Fruit fly (Drosophila melanogaster) whole organism, prepupa: ENCODE measurements around the gene CG14982.

Source experiments
- CG10669 ChIP-seq: fragments of 200-800 bp; sonication (Bioruptor generic); optimal IDR thresholded peaks from 3 replicates; lab custom pipeline; 2018; ENCODE audit warnings: missing biosample characterization, mild to moderate bottlenecking, missing genetic modification characterization, moderate library complexity
- CG11294 ChIP-seq: fragments of 200-800 bp; sonication (Bioruptor generic); IDR thresholded peaks from 2 replicates; pipeline ENCODE4 v1.3.6; 2022; ENCODE audit warnings: missing biosample characterization, missing genetic modification characterization
- CG15336 ChIP-seq: fragments of 200-800 bp; sonication (Bioruptor generic); IDR thresholded peaks from 2 replicates; pipeline ENCODE4 v1.3.6; 2022; ENCODE audit warnings: missing biosample characterization, missing genetic modification characterization
- CG1621 ChIP-seq: fragments of 200-800 bp; sonication (Bioruptor generic); optimal IDR thresholded peaks from 3 replicates; lab custom pipeline; 2018; ENCODE audit warnings: missing biosample characterization, mild to moderate bottlenecking, missing genetic modification characterization
- CG16779 ChIP-seq: fragments of 200-800 bp; sonication (Bioruptor generic); optimal IDR thresholded peaks from 3 replicates; lab custom pipeline; 2017; ENCODE audit warnings: missing biosample characterization, mild to moderate bottlenecking, missing genetic modification characterization
- CG31627 ChIP-seq: fragments of 200-800 bp; sonication (Bioruptor generic); optimal IDR thresholded peaks from 3 replicates; lab custom pipeline; 2016; ENCODE audit warnings: missing biosample characterization, missing genetic modification characterization
- CG32006 ChIP-seq: fragments of 200-800 bp; sonication (Bioruptor generic); optimal IDR thresholded peaks from 3 replicates; lab custom pipeline; 2017; ENCODE audit warnings: missing biosample characterization, mild to moderate bottlenecking, missing genetic modification characterization
- CG6163 ChIP-seq: fragments of 200-800 bp; sonication (Bioruptor generic); IDR thresholded peaks from 3 replicates; pipeline ENCODE4 v1.3.6; 2022; ENCODE audit warnings: missing biosample characterization, missing genetic modification characterization
- CG6792 ChIP-seq: fragments of 200-800 bp; sonication (Bioruptor generic); optimal IDR thresholded peaks from 3 replicates; lab custom pipeline; 2016; ENCODE audit warnings: missing biosample characterization, missing genetic modification characterization
- CG6854 ChIP-seq: fragments of 200-800 bp; sonication (Bioruptor generic); optimal IDR thresholded peaks from 2 replicates; lab custom pipeline; 2017; ENCODE audit warnings: missing biosample characterization, mild to moderate bottlenecking, missing genetic modification characterization
- CG8119 ChIP-seq: fragments of 200-800 bp; sonication (Bioruptor generic); IDR thresholded peaks from 3 replicates; pipeline ENCODE4 v1.3.6; 2022; ENCODE audit warnings: missing biosample characterization, missing genetic modification characterization
- Eip75B ChIP-seq: fragments of 200-800 bp; sonication (Bioruptor generic); optimal IDR thresholded peaks from 3 replicates; lab custom pipeline; 2016; ENCODE audit warnings: missing biosample characterization, missing genetic modification characterization
- Eip78C ChIP-seq: fragments of 200-800 bp; sonication (Bioruptor generic); peaks from one replicate; lab custom pipeline; 2016; ENCODE audit warnings: missing biosample characterization, missing genetic modification characterization
- Ets21C ChIP-seq: fragments of 200-800 bp; sonication (Bioruptor generic); optimal IDR thresholded peaks from 3 replicates; lab custom pipeline; 2016; ENCODE audit warnings: missing biosample characterization, missing genetic modification characterization
- Hr39 ChIP-seq: fragments of 200-800 bp; sonication (Bioruptor generic); optimal IDR thresholded peaks from 2 replicates; lab custom pipeline; 2016; ENCODE audit warnings: missing biosample characterization, missing genetic modification characterization
- Hr4 ChIP-seq: fragments of 200-800 bp; sonication (Bioruptor generic); optimal IDR thresholded peaks from 3 replicates; lab custom pipeline; 2016; ENCODE audit warnings: missing biosample characterization, missing genetic modification characterization
- Lpt ChIP-seq: fragments of 200-800 bp; sonication (Bioruptor generic); optimal IDR thresholded peaks from 3 replicates; lab custom pipeline; 2016; ENCODE audit warnings: missing biosample characterization, missing genetic modification characterization
- Smox ChIP-seq: fragments of 200-800 bp; sonication (Bioruptor generic); optimal IDR thresholded peaks from 3 replicates; lab custom pipeline; 2016; ENCODE audit warnings: missing biosample characterization, missing genetic modification characterization
- Sox102F ChIP-seq: fragments of 200-800 bp; sonication (Bioruptor generic); optimal IDR thresholded peaks from 2 replicates; lab custom pipeline; 2016; ENCODE audit warnings: missing biosample characterization, mild to moderate bottlenecking, missing genetic modification characterization
- Sox14 ChIP-seq: fragments of 200-800 bp; sonication (Bioruptor generic); optimal IDR thresholded peaks from 3 replicates; lab custom pipeline; 2016; ENCODE audit warnings: missing biosample characterization, missing genetic modification characterization
- Sox15 ChIP-seq: fragments of 200-800 bp; sonication (Bioruptor generic); optimal IDR thresholded peaks from 3 replicates; lab custom pipeline; 2016; ENCODE audit warnings: missing biosample characterization, missing genetic modification characterization
- achi ChIP-seq: fragments of 200-800 bp; sonication (Bioruptor generic); optimal IDR thresholded peaks from 3 replicates; lab custom pipeline; 2016; ENCODE audit warnings: missing biosample characterization, missing genetic modification characterization
- cyc ChIP-seq: fragments of 200-800 bp; sonication (Bioruptor generic); optimal IDR thresholded peaks from 3 replicates; lab custom pipeline; 2016; ENCODE audit warnings: missing biosample characterization, missing genetic modification characterization
- dac ChIP-seq: fragments of 200-800 bp; sonication (Bioruptor generic); optimal IDR thresholded peaks from 2 replicates; lab custom pipeline; 2017; ENCODE audit warnings: missing biosample characterization, mild to moderate bottlenecking, missing genetic modification characterization
- eg ChIP-seq: fragments of 200-800 bp; sonication (Bioruptor generic); IDR thresholded peaks from 3 replicates; pipeline ENCODE4 v1.3.6; 2022; ENCODE audit warnings: missing biosample characterization, missing genetic modification characterization
- esn ChIP-seq: fragments of 200-800 bp; sonication (Bioruptor generic); optimal IDR thresholded peaks from 2 replicates; lab custom pipeline; 2016; ENCODE audit warnings: missing biosample characterization, mild to moderate bottlenecking, missing genetic modification characterization, moderate library complexity
- fd59A ChIP-seq: fragments of 200-800 bp; sonication (Bioruptor generic); optimal IDR thresholded peaks from 2 replicates; lab custom pipeline; 2017; ENCODE audit warnings: missing biosample characterization, mild to moderate bottlenecking, missing genetic modification characterization, missing genetic modification reagents
- fd85E ChIP-seq: fragments of 200-800 bp; sonication (Bioruptor generic); optimal IDR thresholded peaks from 3 replicates; lab custom pipeline; 2016; ENCODE audit warnings: missing biosample characterization, missing genetic modification characterization
- fkh ChIP-seq: fragments of 200-800 bp; sonication (Bioruptor generic); optimal IDR thresholded peaks from 3 replicates; lab custom pipeline; 2017; ENCODE audit warnings: missing biosample characterization, mild to moderate bottlenecking, missing genetic modification characterization, moderate library complexity
- net ChIP-seq: fragments of 200-800 bp; sonication (Bioruptor generic); optimal IDR thresholded peaks from 3 replicates; lab custom pipeline; 2016; ENCODE audit warnings: missing biosample characterization, missing genetic modification characterization
- pdm3 ChIP-seq: fragments of 200-800 bp; sonication (Bioruptor generic); optimal IDR thresholded peaks from 3 replicates; lab custom pipeline; 2016; ENCODE audit warnings: missing biosample characterization, missing genetic modification characterization
- svp ChIP-seq: fragments of 200-800 bp; sonication (Bioruptor generic); peaks from one replicate; lab custom pipeline; 2016; ENCODE audit warnings: missing biosample characterization, missing genetic modification characterization
- vri ChIP-seq: fragments of 200-800 bp; sonication (Bioruptor generic); optimal IDR thresholded peaks from 3 replicates; lab custom pipeline; 2016; ENCODE audit warnings: missing biosample characterization, mild to moderate bottlenecking, missing genetic modification characterization

Gene CG14982

DNA sequence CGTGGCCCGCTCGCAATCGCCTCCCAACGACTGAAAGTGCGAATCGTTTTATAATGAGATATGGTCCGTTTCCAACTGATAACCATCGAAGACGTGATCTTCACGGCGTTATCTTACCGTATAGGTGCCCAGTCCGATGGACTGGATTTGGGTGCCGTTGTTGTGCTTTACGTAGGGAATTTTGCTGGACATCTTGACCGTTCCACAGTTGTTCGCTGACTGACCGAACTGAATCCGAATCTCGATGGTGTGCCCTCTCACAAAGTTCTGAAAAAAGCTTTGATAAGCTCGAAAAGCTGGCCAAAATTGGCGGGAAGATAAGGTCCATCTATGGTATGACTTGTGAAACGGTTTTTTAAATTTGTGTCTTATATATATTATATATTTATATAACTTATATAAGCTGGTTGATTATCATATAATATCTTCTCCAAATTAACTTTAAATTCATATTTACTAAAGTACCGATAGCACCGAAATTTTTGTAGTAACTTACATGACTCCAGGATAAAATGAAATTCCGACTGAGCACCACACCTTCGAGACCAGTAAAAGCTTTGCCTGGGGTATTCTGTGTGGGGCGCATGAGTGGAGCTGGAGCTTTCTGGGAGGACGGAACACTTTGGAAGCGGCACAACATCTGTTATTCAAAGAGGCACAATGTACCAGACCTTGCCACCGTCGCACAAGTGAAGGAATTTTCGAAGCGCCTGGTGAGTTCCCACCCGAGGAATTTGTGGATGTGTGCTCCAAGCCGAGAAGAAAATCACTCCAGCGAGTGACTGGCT is at the start of gene CG14982, which contains the start of gene CG10863:
Gene CG14982, plus strand, starts transcription at position 470 of the 788 bp plus-strand sequence.
Gene CG10863, minus strand, starts transcription at position 225 of the 788 bp plus-strand sequence.
- TF ChIP-seq dac (no peak), svp (GFP tag; lab: Kevin White, UChicago) (peak; percentile 97), Sox102F (GFP tag; lab: Kevin White, UChicago) (no peak), esn (GFP tag; lab: Kevin White, UChicago) (peak; percentile 20), Eip78C (GFP tag; lab: Kevin White, UChicago) (peak; percentile 69), eg (GFP tag; lab: Robert Waterston, UW) (peak; percentile 25; the same call in 1 of the 3 replicates), CG1621 (tag; lab: Kevin White, UChicago) (no peak), CG15336 (GFP tag; lab: Robert Waterston, UW) (no peak), fd85E (GFP tag; lab: Kevin White, UChicago) (no peak), vri (GFP tag; lab: Kevin White, UChicago) (peak; percentile 40), CG32006 (GFP tag; lab: Kevin White, UChicago) (no peak), cyc (GFP tag; lab: Kevin White, UChicago) (no peak), Hr4 (GFP tag; lab: Kevin White, UChicago) (no peak), Sox15 (GFP tag; lab: Kevin White, UChicago) (no peak), CG6854 (GFP tag; lab: Kevin White, UChicago) (peak; percentile 28), CG10669 (no peak), CG6792 (GFP tag; lab: Kevin White, UChicago) (no peak), CG16779 (tag; lab: Kevin White, UChicago) (no peak)

DNA sequence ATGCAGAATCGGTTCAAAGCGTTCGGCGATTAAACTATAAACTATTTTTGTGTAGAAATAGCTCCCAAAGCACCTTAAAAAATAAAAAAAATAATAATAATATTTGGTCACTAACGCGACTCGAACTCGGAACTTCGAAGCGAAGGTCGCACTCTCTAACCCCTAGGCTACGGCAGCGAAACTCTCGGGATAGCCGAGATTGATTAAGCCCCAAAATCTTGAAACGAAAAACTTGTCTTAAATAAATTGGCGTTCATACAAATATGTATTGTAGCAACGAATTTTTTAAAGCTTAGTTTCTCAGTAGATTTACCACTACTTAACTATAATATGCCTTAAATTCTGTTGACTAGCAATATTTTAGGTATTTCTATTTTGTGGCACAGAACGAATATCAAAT is 48.1 kb upstream of the CG14982 start:
- TF ChIP-seq CG6854 (GFP tag; lab: Kevin White, UChicago) (no peak), Ets21C (GFP tag; lab: Kevin White, UChicago) (no peak), achi (no peak), CG11294 (GFP tag; lab: Robert Waterston, UW) (no peak), pdm3 (GFP tag; lab: Kevin White, UChicago) (no peak), Eip75B (GFP tag; lab: Kevin White, UChicago) (no peak), CG16779 (tag; lab: Kevin White, UChicago) (no peak), CG8119 (GFP tag; lab: Robert Waterston, UW) (no peak), svp (GFP tag; lab: Kevin White, UChicago) (no peak), Lpt (no peak), net (GFP tag; lab: Kevin White, UChicago) (no peak), eg (GFP tag; lab: Robert Waterston, UW) (no peak), CG32006 (GFP tag; lab: Kevin White, UChicago) (no peak), Eip78C (GFP tag; lab: Kevin White, UChicago) (no peak), Smox (no peak)
- TF ChIP-seq, all 60 proteins: peak for 0

DNA sequence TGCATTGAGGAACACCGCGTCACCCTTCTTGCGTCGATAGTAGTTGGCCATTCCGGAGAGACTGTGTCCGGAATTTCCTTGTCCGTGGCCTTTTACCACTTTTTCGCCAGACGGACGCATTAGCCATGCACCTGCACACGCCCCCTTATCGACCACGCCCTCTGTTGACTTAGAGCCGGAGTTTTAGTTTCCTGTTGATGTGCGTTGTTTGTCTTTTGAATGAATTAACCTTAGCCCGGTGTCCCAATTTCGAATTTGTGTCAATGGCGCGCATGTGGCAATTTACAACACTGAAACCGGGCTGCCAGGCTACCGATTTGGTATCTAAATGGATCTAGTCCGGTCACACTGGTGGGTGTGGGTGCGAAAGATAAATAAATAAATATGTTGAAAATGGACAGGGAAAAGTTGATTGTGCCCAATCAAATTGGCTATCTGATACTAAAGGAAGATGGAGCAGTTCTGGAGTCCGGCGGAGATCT is 45.9 kb upstream of the CG14982 start, which contains the start of the genes Gr63a and Lamtor4:
Gene Gr63a, minus strand, starts transcription at position 51 of the 482 bp plus-strand sequence.
Gene Lamtor4, plus strand, starts transcription at position 348 of the 482 bp plus-strand sequence.
- 0 out of 3 replicates have a peak, but pooled peaks have one; percentile 28 for TF ChIP-seq CG6163 (GFP tag; lab: Robert Waterston, UW)
- peak; percentile 69 for TF ChIP-seq Sox14 (GFP tag; lab: Kevin White, UChicago)
- TF ChIP-seq Hr39 (GFP tag; lab: Kevin White, UChicago) = no peak
- peak; percentile 5 for TF ChIP-seq CG1621 (tag; lab: Kevin White, UChicago)
- peak; percentile 99 for TF ChIP-seq fkh (GFP tag; lab: Kevin White, UChicago)
- TF ChIP-seq CG31627 (GFP tag; lab: Kevin White, UChicago) = peak; percentile 9
- TF ChIP-seq fd59A (GFP tag; lab: Kevin White, UChicago) = no peak
- no peak for TF ChIP-seq eg (GFP tag; lab: Robert Waterston, UW)
- TF ChIP-seq esn (GFP tag; lab: Kevin White, UChicago) = peak; percentile 47
- TF ChIP-seq Eip75B (GFP tag; lab: Kevin White, UChicago) = peak; percentile 44
- TF ChIP-seq, all 60 proteins: peak for 7
